Worm (Caenorhabditis elegans) whole organism, mixed stage, embryonic: ENCODE measurements around the gene M04D8.7.

Experiments
- M03D4.4 ChIP-seq: sonication (generic microtip); optimal IDR thresholded peaks from 2 replicates; lab custom pipeline; 2017; ENCODE audit warnings: mild to moderate bottlenecking, missing genetic modification characterization, missing compliant biosample characterization
- bed-3 ChIP-seq: fragments of 200-800 bp; sonication (Bioruptor generic); optimal IDR thresholded peaks from 3 replicates; lab custom pipeline; 2018; ENCODE audit warnings: mild to moderate bottlenecking, missing genetic modification characterization, moderate library complexity, missing compliant biosample characterization
- blmp-1 ChIP-seq: fragments of 150-350 bp; optimal IDR thresholded peaks from 2 replicates; lab custom pipeline; 2014; ENCODE audit warnings: missing biosample characterization, missing genetic modification characterization
- ceh-39 ChIP-seq: fragments of 150-350 bp; optimal IDR thresholded peaks from 2 replicates; lab custom pipeline; 2014; ENCODE audit warnings: missing biosample characterization, missing genetic modification characterization
- ceh-83 ChIP-seq: fragments of 200-800 bp; sonication (Bioruptor generic); optimal IDR thresholded peaks from 2 replicates; lab custom pipeline; 2018; ENCODE audit warnings: mild to moderate bottlenecking, missing genetic modification characterization, missing compliant biosample characterization
- ces-1 ChIP-seq: fragments of 150-350 bp; optimal IDR thresholded peaks from 2 replicates; lab custom pipeline; 2014; ENCODE audit warnings: missing biosample characterization, missing genetic modification reagents, missing genetic modification characterization
- cnd-1 ChIP-seq: fragments of 200-800 bp; sonication (Bioruptor generic); optimal IDR thresholded peaks from 2 replicates; lab custom pipeline; 2018; ENCODE audit warnings: mild to moderate bottlenecking, missing genetic modification characterization, missing compliant biosample characterization
- drap-1 ChIP-seq: fragments of 200-800 bp; sonication (Bioruptor generic); optimal IDR thresholded peaks from 3 replicates; lab custom pipeline; 2018; ENCODE audit warnings: mild to moderate bottlenecking, missing genetic modification characterization, missing compliant biosample characterization
- elt-1 ChIP-seq: sonication (generic microtip); optimal IDR thresholded peaks from 2 replicates; lab custom pipeline; 2017; ENCODE audit warnings: missing genetic modification characterization, mild to moderate bottlenecking, missing compliant biosample characterization, antibody characterized with exemption, moderate library complexity, borderline replicate concordance; ENCODE audit not compliant: insufficient read depth
- elt-3 ChIP-seq: fragments of 150-350 bp; optimal IDR thresholded peaks from 2 replicates; lab custom pipeline; 2014; ENCODE audit warnings: missing biosample characterization, missing genetic modification characterization
- hlh-1 ChIP-seq: fragments of 150-350 bp; optimal IDR thresholded peaks from 2 replicates; lab custom pipeline; 2014; ENCODE audit warnings: missing biosample characterization, missing genetic modification reagents, missing genetic modification characterization
- lin-13 ChIP-seq: fragments of 150-350 bp; optimal IDR thresholded peaks from 2 replicates; lab custom pipeline; 2014; ENCODE audit warnings: missing biosample characterization, missing genetic modification characterization
- lin-32 ChIP-seq: fragments of 200-800 bp; sonication (Bioruptor generic); optimal IDR thresholded peaks from 2 replicates; lab custom pipeline; 2018; ENCODE audit warnings: mild to moderate bottlenecking, missing genetic modification characterization, missing compliant biosample characterization
- lsy-2 ChIP-seq: fragments of 150-350 bp; optimal IDR thresholded peaks from 2 replicates; lab custom pipeline; 2014; ENCODE audit warnings: missing biosample characterization, missing genetic modification characterization
- mab-5 ChIP-seq: fragments of 150-350 bp; optimal IDR thresholded peaks from 2 replicates; lab custom pipeline; 2014; ENCODE audit warnings: missing biosample characterization, missing genetic modification characterization
- nhr-12 ChIP-seq: fragments of 150-350 bp; optimal IDR thresholded peaks from 2 replicates; lab custom pipeline; 2014; ENCODE audit warnings: missing biosample characterization, missing genetic modification characterization
- nhr-2 ChIP-seq: fragments of 150-350 bp; optimal IDR thresholded peaks from 2 replicates; lab custom pipeline; 2014; ENCODE audit warnings: missing biosample characterization, missing genetic modification characterization
- nhr-237 ChIP-seq: fragments of 150-350 bp; optimal IDR thresholded peaks from 2 replicates; lab custom pipeline; 2014; ENCODE audit warnings: missing biosample characterization, missing genetic modification characterization
- nhr-28 ChIP-seq: fragments of 150-350 bp; optimal IDR thresholded peaks from 2 replicates; lab custom pipeline; 2014; ENCODE audit warnings: missing biosample characterization, missing genetic modification characterization
- nhr-76 ChIP-seq: sonication (generic microtip); optimal IDR thresholded peaks from 2 replicates; lab custom pipeline; 2017; ENCODE audit warnings: missing biosample characterization, missing genetic modification characterization
- pha-4 ChIP-seq: fragments of 150-350 bp; optimal IDR thresholded peaks from 2 replicates; lab custom pipeline; 2018; ENCODE audit warnings: missing biosample characterization, missing genetic modification reagents, missing genetic modification characterization
- sem-2 ChIP-seq: fragments of 200-800 bp; sonication (Bioruptor generic); optimal IDR thresholded peaks from 2 replicates; lab custom pipeline; 2018; ENCODE audit warnings: mild to moderate bottlenecking, missing genetic modification characterization, missing compliant biosample characterization
- snpc-4 ChIP-seq: fragments of 150-350 bp; optimal IDR thresholded peaks from 2 replicates; lab custom pipeline; 2014; ENCODE audit warnings: missing biosample characterization, missing genetic modification characterization
- sptf-1 ChIP-seq: sonication (generic microtip); optimal IDR thresholded peaks from 2 replicates; lab custom pipeline; 2017; ENCODE audit warnings: mild to moderate bottlenecking, missing genetic modification characterization, moderate library complexity, missing compliant biosample characterization
- unc-120 ChIP-seq: sonication (generic microtip); optimal IDR thresholded peaks from 2 replicates; lab custom pipeline; 2017; ENCODE audit warnings: missing genetic modification characterization, missing compliant biosample characterization; ENCODE audit not compliant: poor library complexity, severe bottlenecking
- unc-39 ChIP-seq: fragments of 150-350 bp; optimal IDR thresholded peaks from 2 replicates; lab custom pipeline; 2014; ENCODE audit warnings: missing biosample characterization, missing genetic modification characterization
- unc-62 ChIP-seq: fragments of 150-350 bp; optimal IDR thresholded peaks from 2 replicates; lab custom pipeline; 2014; ENCODE audit warnings: missing biosample characterization, missing genetic modification reagents, missing genetic modification characterization
- zip-8 ChIP-seq: fragments of 150-350 bp; optimal IDR thresholded peaks from 2 replicates; lab custom pipeline; 2014; ENCODE audit warnings: missing biosample characterization, missing genetic modification characterization
- ztf-11 ChIP-seq: fragments of 150-350 bp; optimal IDR thresholded peaks from 2 replicates; lab custom pipeline; 2014; ENCODE audit warnings: missing biosample characterization, missing genetic modification characterization

The M04D8.7 gene

DNA sequence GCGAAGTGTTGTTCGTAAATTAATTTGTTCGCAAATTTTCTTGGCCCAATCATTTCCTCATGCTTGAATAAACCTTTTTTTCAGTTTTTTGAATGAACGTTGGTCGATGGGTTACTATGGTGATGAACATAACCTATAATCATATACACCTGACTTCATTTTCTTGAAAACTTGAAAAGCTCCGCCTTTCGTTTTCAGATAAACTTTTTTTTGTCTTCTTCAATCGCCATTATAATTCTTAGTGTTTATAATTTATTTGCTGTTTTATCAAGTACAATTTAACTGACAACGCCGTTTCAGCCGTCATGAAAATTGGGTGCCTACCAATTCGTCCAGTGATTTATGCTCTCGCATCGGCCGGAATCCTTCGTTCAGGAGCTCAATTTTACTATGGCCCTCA is at the start of gene M04D8.7:
TSS of gene M04D8.7 (plus strand) at position 301 of the 400 bp plus-strand sequence.
- TF ChIP-seq ces-1 (GFP tag; lab: Kevin White, UChicago) (no peak), elt-3 (tag; lab: Kevin White, UChicago) (no peak), ceh-39 (tag; lab: Kevin White, UChicago) (no peak), mab-5 (tag; lab: Kevin White, UChicago) (no peak), elt-1 (no peak), nhr-76 (tag; lab: Kevin White, UChicago) (no peak), lin-32 (GFP tag; lab: Kevin White, UChicago) (no peak), ceh-83 (no peak), snpc-4 (tag; lab: Kevin White, UChicago) (no peak), drap-1 (GFP tag; lab: Kevin White, UChicago) (no peak), cnd-1 (no peak), sptf-1 (no peak), M03D4.4 (tag; lab: Kevin White, UChicago) (no peak), unc-39 (tag; lab: Kevin White, UChicago) (no peak), lin-13 (no peak)

DNA sequence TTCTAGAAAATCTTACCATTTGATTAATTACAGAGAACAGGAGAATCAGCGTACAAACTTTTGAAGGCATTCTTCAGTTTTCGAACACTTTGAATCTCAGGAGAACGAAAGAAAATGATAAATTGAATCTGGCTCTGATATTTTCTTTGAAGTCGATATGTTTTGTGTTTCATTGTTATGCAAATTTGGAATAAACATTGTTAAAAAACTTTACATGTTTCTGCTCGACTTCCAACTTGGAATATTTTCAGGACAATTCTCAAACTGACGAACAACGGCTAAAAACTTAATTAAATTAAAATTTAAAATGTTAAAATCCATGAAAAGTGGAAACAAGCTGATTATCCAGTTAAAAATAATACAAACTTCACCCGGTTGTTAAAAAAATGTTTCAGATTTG is 48.9 kb upstream of the M04D8.7 start, which contains the start of gene C05B5.1:
TSS of gene C05B5.1 (minus strand) at position 101 of the 400 bp plus-strand sequence.
- no peak for TF ChIP-seq lin-32 (GFP tag; lab: Kevin White, UChicago)
- no peak for TF ChIP-seq nhr-76 (tag; lab: Kevin White, UChicago)
- TF ChIP-seq ces-1 (GFP tag; lab: Kevin White, UChicago): no peak
- TF ChIP-seq blmp-1 (tag; lab: Kevin White, UChicago): no peak
- TF ChIP-seq unc-39 (tag; lab: Kevin White, UChicago): no peak
- no peak for TF ChIP-seq nhr-28 (tag; lab: Kevin White, UChicago)
- no peak for TF ChIP-seq unc-62 (GFP tag; lab: Kevin White, UChicago)
- no peak for TF ChIP-seq ceh-83
- TF ChIP-seq elt-1: no peak
- TF ChIP-seq zip-8 (tag; lab: Kevin White, UChicago): no peak
- no peak for TF ChIP-seq pha-4 (tag; lab: Kevin White, UChicago)
- no peak for TF ChIP-seq sem-2
- no peak for TF ChIP-seq elt-3 (tag; lab: Kevin White, UChicago)
- no peak for TF ChIP-seq drap-1 (GFP tag; lab: Kevin White, UChicago)
- TF ChIP-seq lin-13: no peak
- no peak for TF ChIP-seq ceh-39 (tag; lab: Kevin White, UChicago)
- no peak for TF ChIP-seq ztf-11 (tag; lab: Kevin White, UChicago)

DNA sequence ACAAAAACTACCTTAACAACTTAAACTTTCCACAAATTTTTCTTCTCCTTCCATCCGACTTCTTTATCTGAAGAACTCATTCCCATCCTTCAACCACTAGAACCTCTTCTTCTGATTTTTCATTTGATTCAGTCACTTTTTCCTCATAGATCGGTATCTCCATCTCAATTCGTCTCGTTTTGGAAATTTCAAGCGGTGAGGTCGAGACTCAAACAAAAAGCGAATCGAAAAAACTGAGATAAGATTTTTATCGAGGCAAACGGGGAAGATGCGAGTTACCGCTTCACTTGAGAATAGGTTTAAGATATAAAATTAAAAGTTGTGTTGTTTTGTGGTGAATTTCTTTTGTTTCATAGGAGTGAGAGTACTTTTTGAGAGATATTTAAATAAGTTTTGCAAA is 45.9 kb upstream of the M04D8.7 start:
- no peak for TF ChIP-seq unc-120 (tag; lab: Kevin White, UChicago)
- no peak for TF ChIP-seq lsy-2
- TF ChIP-seq, all 35 proteins: peak for 0

DNA sequence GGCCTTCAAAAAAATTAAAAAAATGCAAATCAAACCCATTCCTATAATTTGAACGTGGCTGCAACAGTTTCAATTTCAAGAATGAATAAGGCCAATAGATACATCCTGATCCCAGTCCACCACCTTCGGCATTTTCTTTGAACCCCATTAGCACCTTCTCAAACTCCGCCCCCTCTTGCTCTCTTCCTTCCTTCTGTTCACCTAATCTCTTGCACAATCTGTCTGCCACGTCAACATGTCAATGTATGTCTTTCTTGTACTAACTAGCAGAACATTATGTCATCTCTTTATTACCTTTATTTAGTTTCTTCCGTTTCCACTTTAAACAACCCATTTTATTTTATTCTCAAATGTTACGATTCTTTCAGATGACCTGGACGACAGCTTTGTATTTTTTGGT is 43.7 kb upstream of the M04D8.7 start, which contains the start of gene C05B5.4:
TSS of gene C05B5.4 (plus strand) at position 351 of the 400 bp plus-strand sequence.
- peak; percentile 84 for TF ChIP-seq nhr-2 (tag; lab: Kevin White, UChicago)
- TF ChIP-seq lin-13: no peak
- peak; percentile 23 for TF ChIP-seq zip-8 (tag; lab: Kevin White, UChicago)
- TF ChIP-seq lin-32 (GFP tag; lab: Kevin White, UChicago): no peak

DNA sequence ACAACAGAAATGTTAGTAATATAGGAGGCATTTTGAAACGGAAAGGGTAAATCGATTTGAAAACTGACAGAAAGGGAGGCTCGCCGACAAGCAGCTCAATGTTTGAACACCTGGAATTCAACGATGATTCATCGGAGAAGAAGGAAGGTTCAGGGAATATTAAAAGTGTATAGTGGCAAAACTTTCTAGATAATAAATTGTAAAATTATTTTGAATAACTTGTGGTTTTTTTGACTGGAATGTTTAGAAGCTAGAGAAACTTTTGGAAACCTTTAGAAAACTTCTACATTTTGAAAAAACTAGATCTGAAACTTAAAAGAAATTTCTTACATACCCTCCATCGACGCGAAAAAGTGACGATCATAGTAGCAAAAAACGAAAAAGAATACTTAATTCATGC is 39.4 kb upstream of the M04D8.7 start, which contains the start of gene pqn-8:
TSS of gene pqn-8 (minus strand) at position 101 of the 400 bp plus-strand sequence.
- no peak for TF ChIP-seq lsy-2
- TF ChIP-seq hlh-1 (tag; lab: Kevin White, UChicago): no peak
- no peak for TF ChIP-seq nhr-28 (tag; lab: Kevin White, UChicago)
- TF ChIP-seq nhr-237: no peak
- TF ChIP-seq cnd-1: no peak
- TF ChIP-seq zip-8 (tag; lab: Kevin White, UChicago): no peak
- no peak for TF ChIP-seq lin-13
- TF ChIP-seq, all 35 proteins: peak for 0

DNA sequence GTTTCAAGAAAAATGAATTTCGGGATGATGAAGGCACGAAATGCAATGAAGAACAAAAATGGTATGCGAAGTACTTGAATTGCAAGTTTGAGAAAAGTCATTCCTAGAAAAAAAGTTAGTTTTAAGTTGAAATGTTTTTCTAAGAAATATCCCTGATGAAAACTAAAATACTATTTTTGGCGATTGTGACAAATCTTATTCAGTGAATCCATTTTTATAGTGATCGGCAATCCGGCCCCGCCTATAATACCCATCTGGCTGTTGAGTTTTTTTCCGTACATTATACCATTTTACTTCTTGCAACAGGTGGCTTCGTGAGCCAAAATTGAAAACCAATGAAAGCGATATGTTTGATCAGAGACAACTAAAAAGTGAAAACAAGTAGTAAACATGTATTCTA is 38.0 kb upstream of the M04D8.7 start, which contains the start of gene C05B5.17:
TSS of gene C05B5.17 (minus strand) at position 101 of the 400 bp plus-strand sequence.
- TF ChIP-seq ces-1 (GFP tag; lab: Kevin White, UChicago) (no peak), nhr-2 (tag; lab: Kevin White, UChicago) (no peak), bed-3 (GFP tag; lab: Kevin White, UChicago) (no peak), nhr-12 (no peak), cnd-1 (no peak), sptf-1 (no peak), unc-120 (tag; lab: Kevin White, UChicago) (no peak)
